Worm (Caenorhabditis elegans) whole organism, young adult: Measurements from ENCODE around the gene ZK177.12.

Experiments used
- B0019.2 ChIP-seq: fragments of 200-800 bp; sonication (Bioruptor generic); conservative IDR thresholded peaks from 2 replicates; pipeline ENCODE4 v1.3.6; 2022; ENCODE audit warnings: missing genetic modification reagents, missing genetic modification characterization, missing compliant biosample characterization
- C17E4.6 ChIP-seq: fragments of 200-800 bp; sonication (Bioruptor generic); IDR thresholded peaks from 2 replicates; pipeline ENCODE4 v1.3.6; 2022; ENCODE audit warnings: missing genetic modification reagents, missing genetic modification characterization, missing compliant biosample characterization
- F10E7.11 ChIP-seq: sonication (generic microtip); optimal IDR thresholded peaks from 2 replicates; lab custom pipeline; 2017; ENCODE audit warnings: mild to moderate bottlenecking, missing genetic modification characterization, moderate library complexity, missing compliant biosample characterization
- F37B4.10 ChIP-seq: fragments of 200-800 bp; sonication (Bioruptor generic); IDR thresholded peaks from 2 replicates; pipeline ENCODE4 v1.3.6; 2022; ENCODE audit warnings: missing genetic modification characterization, missing compliant biosample characterization
- F39B2.1 ChIP-seq: fragments of 200-800 bp; sonication (Bioruptor generic); IDR thresholded peaks from 2 replicates; pipeline ENCODE4 v1.3.6; 2022; ENCODE audit warnings: missing genetic modification reagents, missing genetic modification characterization, missing compliant biosample characterization
- F57C9.4 ChIP-seq: sonication (generic microtip); optimal IDR thresholded peaks from 2 replicates; lab custom pipeline; 2017; ENCODE audit warnings: mild to moderate bottlenecking, missing genetic modification characterization, missing compliant biosample characterization
- T26A5.8 ChIP-seq: sonication (generic microtip); optimal IDR thresholded peaks from 2 replicates; lab custom pipeline; 2016; ENCODE audit warnings: missing genetic modification characterization, missing compliant biosample characterization
- Y53F4B.3 ChIP-seq: fragments of 200-800 bp; sonication (Bioruptor generic); IDR thresholded peaks from 2 replicates; pipeline ENCODE4 v1.3.6; 2022; ENCODE audit warnings: missing genetic modification reagents, missing genetic modification characterization, missing compliant biosample characterization
- Y56A3A.18 ChIP-seq: fragments of 200-800 bp; sonication (Bioruptor generic); IDR thresholded peaks from 2 replicates; pipeline ENCODE4 v1.3.6; 2022; ENCODE audit warnings: missing genetic modification reagents, missing genetic modification characterization, missing compliant biosample characterization
- Y67H2A.10 ChIP-seq: fragments of 200-800 bp; sonication (Bioruptor generic); conservative IDR thresholded peaks from 2 replicates; pipeline ENCODE4 v1.3.6; 2022; ENCODE audit warnings: missing genetic modification reagents, missing genetic modification characterization, missing compliant biosample characterization
- Y79H2A.3 ChIP-seq: fragments of 200-800 bp; sonication (Bioruptor generic); conservative IDR thresholded peaks from 2 replicates; pipeline ENCODE4 v1.3.6; 2022; ENCODE audit warnings: missing genetic modification reagents, missing genetic modification characterization, missing compliant biosample characterization
- aptf-2 ChIP-seq: fragments of 200-800 bp; sonication (Bioruptor generic); conservative IDR thresholded peaks from 2 replicates; pipeline ENCODE4 v1.3.6; 2022; ENCODE audit warnings: missing genetic modification reagents, missing genetic modification characterization, missing compliant biosample characterization
- aptf-3 ChIP-seq: fragments of 200-800 bp; sonication (Bioruptor generic); IDR thresholded peaks from 2 replicates; pipeline ENCODE4 v1.3.6; 2022; ENCODE audit warnings: missing genetic modification characterization, missing compliant biosample characterization
- atf-7 ChIP-seq: sonication (generic microtip); optimal IDR thresholded peaks from 2 replicates; lab custom pipeline; 2017; ENCODE audit warnings: mild to moderate bottlenecking, missing genetic modification characterization, missing compliant biosample characterization
- attf-5 ChIP-seq: fragments of 200-800 bp; sonication (Bioruptor generic); optimal IDR thresholded peaks from 2 replicates; lab custom pipeline; 2018; ENCODE audit warnings: mild to moderate bottlenecking, missing genetic modification characterization, missing compliant biosample characterization
- bed-2 ChIP-seq: fragments of 200-800 bp; sonication (Bioruptor generic); IDR thresholded peaks from 2 replicates; pipeline ENCODE4 v1.3.6; 2022; ENCODE audit warnings: missing genetic modification reagents, missing genetic modification characterization, missing compliant biosample characterization
- cebp-2 ChIP-seq: fragments of 200-800 bp; sonication (Bioruptor generic); IDR thresholded peaks from 2 replicates; pipeline ENCODE4 v1.3.6; 2022; ENCODE audit warnings: missing genetic modification characterization, missing compliant biosample characterization
- ceh-40 ChIP-seq: fragments of 200-800 bp; sonication (Bioruptor generic); IDR thresholded peaks from 2 replicates; pipeline ENCODE4 v1.3.6; 2022; ENCODE audit warnings: missing genetic modification characterization, missing compliant biosample characterization
- ceh-79 ChIP-seq: sonication (generic microtip); optimal IDR thresholded peaks from 2 replicates; lab custom pipeline; 2017; ENCODE audit warnings: mild to moderate bottlenecking, missing genetic modification characterization, missing compliant biosample characterization
- ceh-91 ChIP-seq: fragments of 200-800 bp; sonication (Bioruptor generic); IDR thresholded peaks from 2 replicates; pipeline ENCODE4 v1.3.6; 2022; ENCODE audit warnings: missing genetic modification reagents, missing genetic modification characterization, missing compliant biosample characterization
- die-1 ChIP-seq: sonication (generic microtip); optimal IDR thresholded peaks from 2 replicates; lab custom pipeline; 2016; ENCODE audit warnings: missing genotype, mild to moderate bottlenecking, missing genetic modification characterization, missing compliant biosample characterization
- dpl-1 ChIP-seq: fragments of 150-350 bp; optimal IDR thresholded peaks from 2 replicates; lab custom pipeline; 2014; ENCODE audit warnings: missing biosample characterization, missing genetic modification reagents, missing genetic modification characterization
- egl-18 ChIP-seq: fragments of 200-800 bp; sonication (Bioruptor generic); IDR thresholded peaks from 2 replicates; pipeline ENCODE4 v1.3.6; 2022; ENCODE audit warnings: missing genetic modification reagents, missing genetic modification characterization, missing compliant biosample characterization
- fkh-3 ChIP-seq: sonication (generic microtip); optimal IDR thresholded peaks from 2 replicates; lab custom pipeline; 2016; ENCODE audit warnings: mild to moderate bottlenecking, missing genetic modification characterization, missing compliant biosample characterization
- gei-17 ChIP-seq: fragments of 200-800 bp; sonication (Bioruptor generic); optimal IDR thresholded peaks from 2 replicates; lab custom pipeline; 2018; ENCODE audit warnings: mild to moderate bottlenecking, missing genetic modification characterization, missing compliant biosample characterization
- him-1 ChIP-seq: sonication (generic microtip); optimal IDR thresholded peaks from 2 replicates; lab custom pipeline; 2016; ENCODE audit warnings: missing genotype, missing genetic modification reagents, missing genetic modification characterization, missing compliant biosample characterization
- hlh-12 ChIP-seq: sonication (generic microtip); optimal IDR thresholded peaks from 2 replicates; lab custom pipeline; 2016; ENCODE audit warnings: missing genetic modification characterization, missing compliant biosample characterization
- hmg-1.2 ChIP-seq: fragments of 200-800 bp; sonication (Bioruptor generic); IDR thresholded peaks from 2 replicates; pipeline ENCODE4 v1.3.6; 2022; ENCODE audit warnings: missing genetic modification reagents, missing genetic modification characterization, missing compliant biosample characterization
- hmg-20 ChIP-seq: fragments of 200-800 bp; sonication (Bioruptor generic); IDR thresholded peaks from 2 replicates; pipeline ENCODE4 v1.3.6; 2022; ENCODE audit warnings: missing genetic modification reagents, missing genetic modification characterization, missing compliant biosample characterization
- hsf-1 ChIP-seq: fragments of 200-800 bp; sonication (Bioruptor generic); IDR thresholded peaks from 2 replicates; pipeline ENCODE4 v1.3.6; 2022; ENCODE audit warnings: missing genetic modification reagents, missing genetic modification characterization, missing compliant biosample characterization
- lin-35 ChIP-seq, 3 experiments: fragments of 150-350 bp in 2 of 3; sonication (generic microtip) in 1 of 3; optimal IDR thresholded peaks; 2 replicates each; lab custom pipeline; 2014 to 2018; ENCODE audit warnings: missing biosample characterization in 3 of 3, missing genetic modification characterization in 3 of 3, missing genetic modification reagents in 3 of 3
- lsl-1 ChIP-seq: fragments of 200-800 bp; sonication (Bioruptor generic); optimal IDR thresholded peaks from 2 replicates; lab custom pipeline; 2018; ENCODE audit warnings: mild to moderate bottlenecking, missing genetic modification characterization, moderate library complexity, missing compliant biosample characterization
- madf-3 ChIP-seq: fragments of 200-800 bp; sonication (Bioruptor generic); IDR thresholded peaks from 2 replicates; pipeline ENCODE4 v1.3.6; 2022; ENCODE audit warnings: missing genetic modification reagents, missing genetic modification characterization, missing compliant biosample characterization
- nfya-1 ChIP-seq: sonication (generic microtip); optimal IDR thresholded peaks from 2 replicates; lab custom pipeline; 2017; ENCODE audit warnings: antibody characterized with exemption, missing compliant biosample characterization, missing genetic modification characterization, borderline replicate concordance; ENCODE audit not compliant: insufficient read depth
- nfya-2 ChIP-seq: fragments of 200-800 bp; sonication (Bioruptor generic); IDR thresholded peaks from 2 replicates; pipeline ENCODE4 v1.3.6; 2022; ENCODE audit warnings: missing genetic modification reagents, missing genetic modification characterization, missing compliant biosample characterization
- nfyb-1 ChIP-seq: fragments of 200-800 bp; sonication (Bioruptor generic); IDR thresholded peaks from 2 replicates; pipeline ENCODE4 v1.3.6; 2022; ENCODE audit warnings: missing genetic modification reagents, missing genetic modification characterization, missing compliant biosample characterization
- nhr-179 ChIP-seq: sonication (generic microtip); optimal IDR thresholded peaks from 2 replicates; lab custom pipeline; 2016; ENCODE audit warnings: mild to moderate bottlenecking, missing genetic modification characterization, missing compliant biosample characterization
- nhr-90 ChIP-seq: sonication (generic microtip); optimal IDR thresholded peaks from 2 replicates; lab custom pipeline; 2016; ENCODE audit warnings: missing genotype, mild to moderate bottlenecking, missing genetic modification characterization, missing compliant biosample characterization
- pbrm-1 ChIP-seq: fragments of 200-800 bp; sonication (Bioruptor generic); IDR thresholded peaks from 2 replicates; pipeline ENCODE4 v1.3.6; 2022; ENCODE audit warnings: missing genetic modification reagents, missing genetic modification characterization, missing compliant biosample characterization
- pha-4 ChIP-seq: fragments of 150-350 bp; sonication (generic microtip); optimal IDR thresholded peaks from 2 replicates; lab custom pipeline; 2014; ENCODE audit warnings: missing biosample characterization, missing genetic modification reagents, missing genetic modification characterization
- rec-8 ChIP-seq, 2 experiments: sonication (generic microtip); optimal IDR thresholded peaks; 2 replicates each; lab custom pipeline; 2016; ENCODE audit warnings: mild to moderate bottlenecking in 2 of 2, missing genetic modification characterization in 2 of 2, missing genetic modification reagents in 2 of 2, missing genotype in 2 of 2, missing biosample characterization in 1 of 2, missing compliant biosample characterization in 1 of 2, moderate library complexity in 1 of 2
- tbx-9 ChIP-seq: sonication (generic microtip); optimal IDR thresholded peaks from 2 replicates; lab custom pipeline; 2016; ENCODE audit warnings: borderline replicate concordance, missing genetic modification characterization, inconsistent platforms, missing compliant biosample characterization
- tlf-1 ChIP-seq: fragments of 200-800 bp; sonication (Bioruptor generic); optimal IDR thresholded peaks from 2 replicates; lab custom pipeline; 2018; ENCODE audit warnings: mild to moderate bottlenecking, missing genetic modification characterization, missing compliant biosample characterization
- xnd-1 ChIP-seq: sonication (generic microtip); optimal IDR thresholded peaks from 2 replicates; lab custom pipeline; 2016; ENCODE audit warnings: missing genotype, missing genetic modification reagents, missing genetic modification characterization, missing compliant biosample characterization
- ztf-18 ChIP-seq: sonication (generic microtip); optimal IDR thresholded peaks from 2 replicates; lab custom pipeline; 2016; ENCODE audit warnings: missing genotype, mild to moderate bottlenecking, missing genetic modification characterization, missing compliant biosample characterization
- ztf-25 ChIP-seq: fragments of 200-800 bp; sonication (Bioruptor generic); IDR thresholded peaks from 2 replicates; pipeline ENCODE4 v1.3.6; 2022; ENCODE audit warnings: missing genetic modification reagents, missing genetic modification characterization, missing compliant biosample characterization
- ztf-3 ChIP-seq: fragments of 200-800 bp; sonication (Bioruptor generic); optimal IDR thresholded peaks from 2 replicates; lab custom pipeline; 2018; ENCODE audit warnings: mild to moderate bottlenecking, missing genetic modification characterization, missing compliant biosample characterization

ZK177.12 gene

ce11 chrII:5543476-5544144 is 22.1 kb downstream of the ZK177.12 start (continued):
- peak; percentile 77 for TF ChIP-seq ztf-18
- peak; percentile 91 for TF ChIP-seq gei-17 (GFP tag; lab: Kevin White, UChicago)
- peak; percentile 68; the same call in 1 of the 2 replicates for TF ChIP-seq Y79H2A.3 (GFP tag; lab: Robert Waterston, UW)
- TF ChIP-seq F39B2.1 = peak; percentile 8; the same call in 1 of the 2 replicates
- peak; percentile 72; the same call in 1 of the 2 replicates for TF ChIP-seq aptf-2 (GFP tag; lab: Robert Waterston, UW)
- TF ChIP-seq aptf-3 = peak; percentile 83; the same call in 1 of the 2 replicates
- TF ChIP-seq lsl-1 = peak; percentile 55
- no peak; the same call in none of the 2 replicates for TF ChIP-seq madf-3 (GFP tag; lab: Robert Waterston, UW)
- TF ChIP-seq nfyb-1 = peak; percentile 98
- peak; percentile 83; the same call in 1 of the 2 replicates for TF ChIP-seq cebp-2 (GFP tag; lab: Robert Waterston, UW)
- TF ChIP-seq nhr-90 (tag; lab: Kevin White, UChicago) = peak; percentile 69
- TF ChIP-seq dpl-1 (GFP tag; lab: Kevin White, UChicago) = peak; percentile 53
- peak; percentile 93 for TF ChIP-seq hmg-20 (GFP tag; lab: Robert Waterston, UW)
- peak; percentile 95 for TF ChIP-seq ceh-79 (tag; lab: Kevin White, UChicago)
- TF ChIP-seq ceh-91 (GFP tag; lab: Robert Waterston, UW) = peak; percentile 48; the same call in 1 of the 2 replicates
- peak; percentile 90 for TF ChIP-seq hmg-1.2 (GFP tag; lab: Robert Waterston, UW)
- TF ChIP-seq bed-2 = peak; percentile 87
- peak; percentile 95 for TF ChIP-seq F10E7.11
- peak; percentile 85 for TF ChIP-seq C17E4.6
- peak; percentile 67 for TF ChIP-seq hsf-1 (GFP tag; lab: Robert Waterston, UW)
- TF ChIP-seq fkh-3 (tag; lab: Kevin White, UChicago) = peak; percentile 82
- TF ChIP-seq B0019.2 (GFP tag; lab: Robert Waterston, UW) = no peak
- TF ChIP-seq nfya-1 = no peak
- TF ChIP-seq ztf-25 (GFP tag; lab: Robert Waterston, UW) = no peak
- peak; percentile 64 for TF ChIP-seq die-1 (tag; lab: Kevin White, UChicago)
- TF ChIP-seq egl-18 (GFP tag; lab: Robert Waterston, UW) = peak; percentile 88
- peak; percentile 39 for TF ChIP-seq hlh-12 (tag; lab: Kevin White, UChicago)
- peak; percentile 94 for TF ChIP-seq tlf-1 (GFP tag; lab: Kevin White, UChicago)
- TF ChIP-seq ceh-40 (GFP tag; lab: Robert Waterston, UW) = 0 out of 2 replicates have a peak, but pooled peaks have one; percentile 79
- TF ChIP-seq lin-35 (GFP tag; optimal IDR thresholded peaks at IDR 0.05; lab: Kevin White, UChicago) = peak in 2 of 3 experiments; percentile 73 to 91
- TF ChIP-seq pbrm-1 (GFP tag; lab: Robert Waterston, UW) = peak; percentile 99
- peak; percentile 91 for TF ChIP-seq Y56A3A.18 (GFP tag; lab: Robert Waterston, UW)
- TF ChIP-seq attf-5 (GFP tag; lab: Kevin White, UChicago) = peak; percentile 87
- TF ChIP-seq him-1 (tag; lab: Kevin White, UChicago) = peak; percentile 85
- 0 out of 2 replicates have a peak, but pooled peaks have one; percentile 55 for TF ChIP-seq nfya-2 (GFP tag; lab: Robert Waterston, UW)
- TF ChIP-seq Y67H2A.10 (GFP tag; lab: Robert Waterston, UW) = peak; percentile 73
- peak; percentile 54 for TF ChIP-seq nhr-179
- peak; percentile 40 for TF ChIP-seq T26A5.8 (tag; lab: Kevin White, UChicago)
- TF ChIP-seq ztf-3 (GFP tag; lab: Kevin White, UChicago) = peak; percentile 97
- peak; percentile 95 for TF ChIP-seq pha-4
- TF ChIP-seq tbx-9 (tag; lab: Kevin White, UChicago) = no peak
- TF ChIP-seq F37B4.10 = peak; percentile 92; the same call in 1 of the 2 replicates
- peak; percentile 95 for TF ChIP-seq F57C9.4 (tag; lab: Kevin White, UChicago)
- peak; percentile 15 for TF ChIP-seq xnd-1 (tag; lab: Kevin White, UChicago)
- no peak for TF ChIP-seq Y53F4B.3 (GFP tag; lab: Robert Waterston, UW)
- TF ChIP-seq rec-8 (tag; optimal IDR thresholded peaks at IDR 0.05; lab: Kevin White, UChicago) = peak; percentile 69 to 72
- TF ChIP-seq atf-7 = peak; percentile 98
